ENCODE assay signal across 4 worm cellular contexts in the genomic region with DNA sequence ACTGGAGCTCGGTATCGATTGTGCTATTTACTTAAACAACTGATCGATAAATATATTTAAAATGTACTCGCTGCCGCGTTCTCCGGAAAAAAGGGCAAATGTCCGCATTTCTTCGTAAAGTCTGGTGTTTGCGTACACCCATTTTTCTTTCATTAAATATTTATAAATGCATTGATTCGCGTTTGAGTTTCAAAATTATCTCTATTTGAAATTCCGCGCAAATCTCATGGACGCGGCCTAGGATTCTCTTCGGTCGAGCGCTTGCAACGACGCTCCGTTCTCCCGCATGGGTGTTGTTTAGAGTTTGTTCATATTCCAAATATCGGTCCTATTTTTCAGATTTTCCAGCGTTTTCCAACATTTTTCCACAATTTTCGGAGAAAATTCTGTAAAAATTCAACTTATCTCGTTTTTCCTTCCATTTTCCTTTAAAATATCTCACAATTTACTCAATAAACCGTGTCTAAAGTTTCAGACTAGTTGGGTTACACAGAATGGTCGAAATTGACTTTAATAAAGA.
TF ChIP-seq lines count a peak whose summit lies in the region.

A gene (plus strand): TSS at position 470 of the 520 bp plus-strand sequence.

TF ChIP-seq in whole organism, L2 larva, 48 proteins besides CTCF, POLR2A, EP300 and RAD21 (continued from another document):
- TF ChIP-seq nhr-129 (tag; optimal IDR thresholded peaks at IDR 0.05; lab: Kevin White, UChicago): peak; percentile 81
- no peak for TF ChIP-seq ama-1 (optimal IDR thresholded peaks at IDR 0.05; lab: Kevin White, UChicago)
- peak; percentile 95 for TF ChIP-seq sma-3 (GFP tag; optimal IDR thresholded peaks at IDR 0.05; lab: Kevin White, UChicago)
- TF ChIP-seq ztf-1 (GFP tag; conservative IDR thresholded peaks at IDR 0.05; lab: Robert Waterston, UW): no peak
- no peak for TF ChIP-seq peb-1 (tag; optimal IDR thresholded peaks at IDR 0.05; lab: Kevin White, UChicago)
- TF ChIP-seq skn-1 (tag; optimal IDR thresholded peaks at IDR 0.05; lab: Kevin White, UChicago): peak; percentile 15
- TF ChIP-seq Y55F3AM.14 (GFP tag; optimal IDR thresholded peaks at IDR 0.05; lab: Kevin White, UChicago): no peak
- peak; percentile 96 for TF ChIP-seq sma-9 (GFP tag; optimal IDR thresholded peaks at IDR 0.05; lab: Kevin White, UChicago)
- TF ChIP-seq sma-9 (tag; optimal IDR thresholded peaks at IDR 0.05; lab: Kevin White, UChicago): no peak
- peak; percentile 90 for TF ChIP-seq ztf-4 (tag; optimal IDR thresholded peaks at IDR 0.05; lab: Kevin White, UChicago)
- peak; percentile 80 for TF ChIP-seq egl-27 (tag; optimal IDR thresholded peaks at IDR 0.05; lab: Kevin White, UChicago)
- no peak for TF ChIP-seq nhr-12 (tag; optimal IDR thresholded peaks at IDR 0.05; lab: Kevin White, UChicago)
- peak; percentile 98 for TF ChIP-seq unc-55 (GFP tag; optimal IDR thresholded peaks at IDR 0.05; lab: Kevin White, UChicago)
- peak; percentile 95 for TF ChIP-seq F13H6.1 (tag; optimal IDR thresholded peaks at IDR 0.05; lab: Kevin White, UChicago)
- no peak for TF ChIP-seq ztf-11 (tag; optimal IDR thresholded peaks at IDR 0.05; lab: Kevin White, UChicago)
- TF ChIP-seq ceh-16 (tag; optimal IDR thresholded peaks at IDR 0.05; lab: Kevin White, UChicago): peak; percentile 65
- TF ChIP-seq mab-5 (tag; optimal IDR thresholded peaks at IDR 0.05; lab: Kevin White, UChicago): peak; percentile 78
- TF ChIP-seq lin-13 (GFP tag; optimal IDR thresholded peaks at IDR 0.05; lab: Kevin White, UChicago): peak; percentile 94
- peak; percentile 38 for TF ChIP-seq R02D3.7 (tag; optimal IDR thresholded peaks at IDR 0.05; lab: Kevin White, UChicago)
- TF ChIP-seq mbf-1 (tag; optimal IDR thresholded peaks at IDR 0.05; lab: Kevin White, UChicago): no peak
- TF ChIP-seq nhr-237 (tag; optimal IDR thresholded peaks at IDR 0.05; lab: Kevin White, UChicago): no peak
- peak; percentile 38 for TF ChIP-seq ZK546.5 (tag; optimal IDR thresholded peaks at IDR 0.05; lab: Kevin White, UChicago)
- TF ChIP-seq crh-2 (tag; optimal IDR thresholded peaks at IDR 0.05; lab: Kevin White, UChicago): peak; percentile 94
- peak; percentile 98 for TF ChIP-seq gmeb-1 (tag; optimal IDR thresholded peaks at IDR 0.05; lab: Kevin White, UChicago)
- TF ChIP-seq elt-3 (tag; optimal IDR thresholded peaks at IDR 0.05; lab: Kevin White, UChicago): no peak
- TF ChIP-seq elt-1 (tag; optimal IDR thresholded peaks at IDR 0.05; lab: Kevin White, UChicago): no peak
- TF ChIP-seq lsy-2 (tag; optimal IDR thresholded peaks at IDR 0.05; lab: Kevin White, UChicago): peak; percentile 88 to 95
- TF ChIP-seq nhr-11 (tag; optimal IDR thresholded peaks at IDR 0.05; lab: Kevin White, UChicago): no peak

TF ChIP-seq in whole organism, L4 larva, 104 proteins besides CTCF, POLR2A, EP300 and RAD21 (continued from another document and continues in another):
- TF ChIP-seq zfp-2 (tag; optimal IDR thresholded peaks at IDR 0.05; lab: Kevin White, UChicago) (no peak), daf-8 (GFP tag; IDR thresholded peaks at IDR 0.05; lab: Robert Waterston, UW) (no peak), T26A8.4 (GFP tag; IDR thresholded peaks at IDR 0.05; lab: Robert Waterston, UW) (peak; percentile 90), nhr-76 (tag; optimal IDR thresholded peaks at IDR 0.05; lab: Kevin White, UChicago) (no peak), ZK337.2 (GFP tag; IDR thresholded peaks at IDR 0.05; lab: Robert Waterston, UW) (peak; percentile 97), lsy-2 (tag; optimal IDR thresholded peaks at IDR 0.05; lab: Kevin White, UChicago) (peak; percentile 59 to 95), daf-16 (GFP tag; optimal IDR thresholded peaks at IDR 0.05; lab: Kevin White, UChicago) (peak in 1 of 2 experiments; percentile 72), daf-16 (tag; optimal IDR thresholded peaks at IDR 0.05; lab: Kevin White, UChicago) (peak; percentile 46), dmd-8 (GFP tag; IDR thresholded peaks at IDR 0.05; lab: Robert Waterston, UW) (no peak), nhr-41 (GFP tag; IDR thresholded peaks at IDR 0.05; lab: Robert Waterston, UW) (no peak), F44E2.7 (GFP tag; IDR thresholded peaks at IDR 0.05; lab: Robert Waterston, UW) (no peak), zip-11 (GFP tag; IDR thresholded peaks at IDR 0.05; lab: Robert Waterston, UW) (no peak), pha-4 (GFP tag; IDR thresholded peaks at IDR 0.05; lab: Robert Waterston, UW) (peak; percentile 59; the same call in 1 of the 2 replicates), pha-4 (tag; optimal IDR thresholded peaks at IDR 0.05; lab: Kevin White, UChicago) (peak; percentile 69), lin-13 (GFP tag; optimal IDR thresholded peaks at IDR 0.05; lab: Kevin White, UChicago) (peak; percentile 82), Y105C5A.15 (GFP tag; IDR thresholded peaks at IDR 0.05; lab: Robert Waterston, UW) (no peak), dmd-6 (GFP tag; IDR thresholded peaks at IDR 0.05; lab: Robert Waterston, UW) (peak; percentile 77), arid-1 (GFP tag; conservative IDR thresholded peaks at IDR 0.05; lab: Robert Waterston, UW) (0 out of 2 replicates have a peak, but pooled peaks have one; percentile 53), nhr-111 (GFP tag; optimal IDR thresholded peaks at IDR 0.05; lab: Kevin White, UChicago) (no peak), pqm-1 (tag; optimal IDR thresholded peaks at IDR 0.05; lab: Kevin White, UChicago) (no peak), aha-1 (tag; lab: Kevin White, UChicago) (peak; percentile 6), aly-2 (tag; optimal IDR thresholded peaks at IDR 0.05; lab: Kevin White, UChicago) (no peak), snpc-4 (tag; optimal IDR thresholded peaks at IDR 0.05; lab: Kevin White, UChicago) (peak; percentile 50), egl-43 (GFP tag; IDR thresholded peaks at IDR 0.05; lab: Robert Waterston, UW) (peak; percentile 46; the same call in 1 of the 2 replicates), lir-3 (tag; optimal IDR thresholded peaks at IDR 0.05; lab: Kevin White, UChicago) (no peak), zag-1 (tag; optimal IDR thresholded peaks at IDR 0.05; lab: Kevin White, UChicago) (no peak), mxl-3 (GFP tag; optimal IDR thresholded peaks at IDR 0.05; lab: Kevin White, UChicago) (peak; percentile 64), gei-8 (GFP tag; optimal IDR thresholded peaks at IDR 0.05; lab: Kevin White, UChicago) (no peak), nhr-10 (tag; optimal IDR thresholded peaks at IDR 0.05; lab: Kevin White, UChicago) (no peak), set-16 (GFP tag; IDR thresholded peaks at IDR 0.05; lab: Robert Waterston, UW) (peak; percentile 23; the same call in 1 of the 2 replicates), cey-2 (tag; optimal IDR thresholded peaks at IDR 0.05; lab: Kevin White, UChicago; ENCODE audit: borderline replicate concordance, insufficient read depth) (no peak), fkh-10 (GFP tag; optimal IDR thresholded peaks at IDR 0.05; lab: Kevin White, UChicago) (peak; percentile 67), madf-5 (GFP tag; IDR thresholded peaks at IDR 0.05; lab: Robert Waterston, UW) (0 out of 4 replicates have a peak, but pooled peaks of 1 of the 2 experiments have one; percentile 18)

TF ChIP-seq in whole organism, late embryonic, 69 proteins besides CTCF, POLR2A, EP300 and RAD21 (continued from another document and continues in another):
- TF ChIP-seq unc-55 (GFP tag; optimal IDR thresholded peaks at IDR 0.05; lab: Kevin White, UChicago) (peak; percentile 74), ceh-24 (tag; optimal IDR thresholded peaks at IDR 0.05; lab: Kevin White, UChicago) (no peak), unc-42 (tag; optimal IDR thresholded peaks at IDR 0.05; lab: Kevin White, UChicago) (peak; percentile 93), pqm-1 (tag; optimal IDR thresholded peaks at IDR 0.05; lab: Kevin White, UChicago) (peak; percentile 69), unc-86 (tag; optimal IDR thresholded peaks at IDR 0.05; lab: Kevin White, UChicago) (peak; percentile 56), tbx-7 (tag; optimal IDR thresholded peaks at IDR 0.05; lab: Kevin White, UChicago) (peak; percentile 89), pax-1 (tag; optimal IDR thresholded peaks at IDR 0.05; lab: Kevin White, UChicago) (peak; percentile 76), pros-1 (tag; optimal IDR thresholded peaks at IDR 0.05; lab: Kevin White, UChicago) (no peak), pat-9 (tag; optimal IDR thresholded peaks at IDR 0.05; lab: Kevin White, UChicago) (no peak), ama-1 (optimal IDR thresholded peaks at IDR 0.05; lab: Kevin White, UChicago) (no peak), unc-3 (GFP tag; conservative IDR thresholded peaks at IDR 0.05; lab: Robert Waterston, UW) (peak; percentile 55; the same call in 1 of the 2 replicates), unc-3 (tag; optimal IDR thresholded peaks at IDR 0.05; lab: Kevin White, UChicago) (no peak), fkh-10 (GFP tag; optimal IDR thresholded peaks at IDR 0.05; lab: Kevin White, UChicago) (no peak), elt-2 (tag; optimal IDR thresholded peaks at IDR 0.05; lab: Kevin White, UChicago) (peak; percentile 56), nfya-1 (tag; optimal IDR thresholded peaks at IDR 0.05; lab: Kevin White, UChicago) (peak; percentile 83), eyg-1 (tag; optimal IDR thresholded peaks at IDR 0.05; lab: Kevin White, UChicago) (peak; percentile 51), dmd-4 (tag; optimal IDR thresholded peaks at IDR 0.05; lab: Kevin White, UChicago; ENCODE audit: borderline replicate concordance) (no peak), tbx-2 (tag; optimal IDR thresholded peaks at IDR 0.05; lab: Kevin White, UChicago) (peak; percentile 94), ceh-6 (GFP tag; optimal IDR thresholded peaks at IDR 0.05; lab: Kevin White, UChicago) (no peak), syd-9 (tag; optimal IDR thresholded peaks at IDR 0.05; lab: Kevin White, UChicago) (peak; percentile 40), elt-4 (tag; optimal IDR thresholded peaks at IDR 0.05; lab: Kevin White, UChicago) (no peak), lin-11 (tag; optimal IDR thresholded peaks at IDR 0.05; lab: Kevin White, UChicago) (no peak), ceh-9 (tag; optimal IDR thresholded peaks at IDR 0.05; lab: Kevin White, UChicago) (no peak), hlh-30 (tag; optimal IDR thresholded peaks at IDR 0.05; lab: Kevin White, UChicago; ENCODE audit: insufficient read depth) (no peak), mec-3 (tag; optimal IDR thresholded peaks at IDR 0.05; lab: Kevin White, UChicago; ENCODE audit: borderline replicate concordance) (peak; percentile 84), lim-6 (tag; optimal IDR thresholded peaks at IDR 0.05; lab: Kevin White, UChicago) (peak; percentile 83), sox-4 (tag; optimal IDR thresholded peaks at IDR 0.05; lab: Kevin White, UChicago) (no peak), K02D7.2 (tag; optimal IDR thresholded peaks at IDR 0.05; lab: Kevin White, UChicago) (no peak), K09A11.1 (tag; optimal IDR thresholded peaks at IDR 0.05; lab: Kevin White, UChicago; ENCODE audit: insufficient read depth) (peak; percentile 35), ref-2 (tag; optimal IDR thresholded peaks at IDR 0.05; lab: Kevin White, UChicago) (peak; percentile 89), pha-4 (tag; optimal IDR thresholded peaks at IDR 0.05; lab: Kevin White, UChicago) (no peak), hlh-6 (tag; optimal IDR thresholded peaks at IDR 0.05; lab: Kevin White, UChicago) (no peak), ceh-14 (tag; optimal IDR thresholded peaks at IDR 0.05; lab: Kevin White, UChicago) (peak; percentile 80), dve-1 (tag; optimal IDR thresholded peaks at IDR 0.05; lab: Kevin White, UChicago) (peak; percentile 81), sdc-2 (tag; optimal IDR thresholded peaks at IDR 0.05; lab: Kevin White, UChicago) (no peak), ttx-3 (tag; optimal IDR thresholded peaks at IDR 0.05; lab: Kevin White, UChicago) (peak; percentile 29)

TF ChIP-seq in whole organism, mixed stage, embryonic, 35 proteins besides CTCF, POLR2A, EP300 and RAD21 (continued from another document):
- TF ChIP-seq elt-1 (tag; optimal IDR thresholded peaks at IDR 0.05; lab: Kevin White, UChicago; ENCODE audit: borderline replicate concordance, insufficient read depth) (no peak), lsy-2 (tag; optimal IDR thresholded peaks at IDR 0.05; lab: Kevin White, UChicago) (peak; percentile 85), zip-8 (tag; optimal IDR thresholded peaks at IDR 0.05; lab: Kevin White, UChicago) (no peak), mab-5 (tag; optimal IDR thresholded peaks at IDR 0.05; lab: Kevin White, UChicago) (peak; percentile 64), ceh-83 (GFP tag; optimal IDR thresholded peaks at IDR 0.05; lab: Kevin White, UChicago) (no peak), unc-39 (tag; optimal IDR thresholded peaks at IDR 0.05; lab: Kevin White, UChicago) (no peak), ceh-43 (GFP tag; optimal IDR thresholded peaks at IDR 0.05; lab: Kevin White, UChicago) (no peak), nhr-76 (tag; optimal IDR thresholded peaks at IDR 0.05; lab: Kevin White, UChicago) (no peak)
TF ChIP-seq in whole organism, mixed stage, embryonic: peak in this region for 15.
